Fruit fly (Drosophila melanogaster) whole organism, embryonic: Measurements from ENCODE around the gene IntS9.

ENCODE experiments used
- C15 ChIP-seq: fragments of 200-800 bp; sonication (Bioruptor generic); IDR thresholded peaks from 3 replicates; pipeline ENCODE4 v1.3.6; 2022; ENCODE audit warnings: missing biosample characterization, missing genetic modification characterization
- CG11504 ChIP-seq: fragments of 200-800 bp; sonication (Bioruptor generic); optimal IDR thresholded peaks from 3 replicates; lab custom pipeline; 2019; ENCODE audit warnings: missing biosample characterization, mild to moderate bottlenecking, missing genetic modification characterization, moderate library complexity
- CG31365 ChIP-seq: fragments of 200-800 bp; sonication (Bioruptor generic); optimal IDR thresholded peaks from 2 replicates; lab custom pipeline; 2018; ENCODE audit warnings: missing biosample characterization, mild to moderate bottlenecking, missing genetic modification characterization
- CG6854 ChIP-seq: fragments of 200-800 bp; sonication (Bioruptor generic); optimal IDR thresholded peaks from 3 replicates; lab custom pipeline; 2017; ENCODE audit warnings: missing biosample characterization, mild to moderate bottlenecking, missing genetic modification characterization
- CTCF ChIP-seq: fragments of 200-800 bp; sonication (Bioruptor generic); optimal IDR thresholded peaks from 2 replicates; lab custom pipeline; 2017; ENCODE audit warnings: missing biosample characterization, mild to moderate bottlenecking, missing genetic modification characterization, moderate library complexity
- Hr39 ChIP-seq: fragments of >200 bp; optimal IDR thresholded peaks from 2 replicates; lab custom pipeline; 2017
- NfI ChIP-seq: fragments of 200-800 bp; sonication (Bioruptor generic); optimal IDR thresholded peaks from 3 replicates; lab custom pipeline; 2018; ENCODE audit warnings: missing biosample characterization, mild to moderate bottlenecking, missing genetic modification characterization, moderate library complexity
- Poxn ChIP-seq: fragments of 200-800 bp; sonication (Bioruptor generic); IDR thresholded peaks from 2 replicates; pipeline ENCODE4 v1.3.6; 2022; ENCODE audit warnings: missing biosample characterization, missing genetic modification characterization
- Ravus ChIP-seq: fragments of 200-800 bp; sonication (Bioruptor generic); IDR thresholded peaks from 2 replicates; pipeline ENCODE4 v1.3.6; 2022; ENCODE audit warnings: missing biosample characterization, missing genetic modification characterization
- Sry-β ChIP-seq: fragments of 200-800 bp; sonication (Bioruptor generic); optimal IDR thresholded peaks from 2 replicates; lab custom pipeline; 2018; ENCODE audit warnings: missing biosample characterization, mild to moderate bottlenecking, missing genetic modification characterization, moderate library complexity
- chn ChIP-seq: fragments of 200-800 bp; sonication (Bioruptor generic); optimal IDR thresholded peaks from 2 replicates; lab custom pipeline; 2016; ENCODE audit warnings: missing biosample characterization, missing genetic modification characterization
- fu2 ChIP-seq: fragments of 200-800 bp; sonication (Bioruptor generic); optimal IDR thresholded peaks from 2 replicates; lab custom pipeline; 2016; ENCODE audit warnings: missing biosample characterization, missing genetic modification characterization

dm6 chr3L:16082251-16082650 is 23.2 kb downstream of the IntS9 start, which contains the start of gene CG33258:
- TF ChIP-seq NfI (GFP tag; lab: Kevin White, UChicago): no peak
- TF ChIP-seq Sry-β (GFP tag; lab: Kevin White, UChicago): no peak
- no peak for TF ChIP-seq Poxn
- no peak for TF ChIP-seq C15 (GFP tag; lab: Robert Waterston, UW)
- no peak for TF ChIP-seq chn (GFP tag; lab: Kevin White, UChicago)
- TF ChIP-seq CG11504 (tag; lab: Kevin White, UChicago): no peak
- TF ChIP-seq Hr39: no peak
- no peak for TF ChIP-seq Ravus (GFP tag; lab: Robert Waterston, UW)
- no peak for TF ChIP-seq fu2
- no peak for TF ChIP-seq CG31365 (tag; lab: Kevin White, UChicago)
- no peak for TF ChIP-seq CG6854
- TF ChIP-seq CTCF (GFP tag; lab: Kevin White, UChicago): no peak
